Worm (Caenorhabditis elegans) whole organism, L4 larva: Measurements from ENCODE around the gene mlh-1.
A peak's percentile ranks its signal among the peaks of the same experiment; 100 is the strongest.

Source experiments
- D1046.2 ChIP-seq: fragments of 200-800 bp; sonication (Bioruptor generic); IDR thresholded peaks from 2 replicates; pipeline ENCODE4 v1.3.6; 2022; ENCODE audit warnings: missing genetic modification characterization, missing compliant biosample characterization
- F10B5.3 ChIP-seq: sonication (generic microtip); optimal IDR thresholded peaks from 2 replicates; lab custom pipeline; 2016; ENCODE audit warnings: mild to moderate bottlenecking, missing genetic modification characterization, missing compliant biosample characterization
- F37D6.2 ChIP-seq: sonication (generic microtip); optimal IDR thresholded peaks from 2 replicates; lab custom pipeline; 2016; ENCODE audit warnings: mild to moderate bottlenecking, missing genetic modification characterization, missing compliant biosample characterization
- T26A8.4 ChIP-seq: fragments of 200-800 bp; sonication (Bioruptor generic); IDR thresholded peaks from 2 replicates; pipeline ENCODE4 v1.3.6; 2022; ENCODE audit warnings: missing genetic modification characterization, missing compliant biosample characterization
- Y48G9A.11 ChIP-seq: fragments of 200-800 bp; sonication (Bioruptor generic); IDR thresholded peaks from 2 replicates; pipeline ENCODE4 v1.3.6; 2022; ENCODE audit warnings: missing genetic modification reagents, missing genetic modification characterization, missing compliant biosample characterization
- ama-1 ChIP-seq: fragments of 150-350 bp; optimal IDR thresholded peaks from 2 replicates; lab custom pipeline; 2014; ENCODE audit warnings: inconsistent platforms, mixed read lengths
- ceh-20 ChIP-seq: fragments of 200-800 bp; sonication (Bioruptor generic); IDR thresholded peaks from 2 replicates; pipeline ENCODE4 v1.3.6; 2022; ENCODE audit warnings: missing genetic modification reagents, missing genetic modification characterization, missing compliant biosample characterization
- ceh-28 ChIP-seq: fragments of 150-350 bp; optimal IDR thresholded peaks from 2 replicates; lab custom pipeline; 2014; ENCODE audit warnings: missing biosample characterization, missing genetic modification reagents, missing genetic modification characterization
- ceh-32 ChIP-seq: sonication (generic microtip); optimal IDR thresholded peaks from 2 replicates; lab custom pipeline; 2016; ENCODE audit warnings: mild to moderate bottlenecking, missing genetic modification characterization, missing compliant biosample characterization; ENCODE audit not compliant: poor library complexity
- ceh-44 ChIP-seq: fragments of 200-800 bp; sonication (Bioruptor generic); IDR thresholded peaks from 2 replicates; pipeline ENCODE4 v1.3.6; 2022; ENCODE audit warnings: missing genetic modification reagents, missing genetic modification characterization, missing compliant biosample characterization
- ctbp-1 ChIP-seq: fragments of 200-800 bp; sonication (Bioruptor generic); IDR thresholded peaks from 2 replicates; pipeline ENCODE4 v1.3.6; 2022; ENCODE audit warnings: missing genetic modification reagents, missing genetic modification characterization, missing compliant biosample characterization
- daf-12 ChIP-seq: fragments of 150-350 bp; optimal IDR thresholded peaks from 2 replicates; lab custom pipeline; 2014; ENCODE audit warnings: missing biosample characterization, missing genetic modification reagents, missing genetic modification characterization
- daf-16 ChIP-seq, 3 experiments: sonication (generic microtip); optimal IDR thresholded peaks; 2 replicates each; lab custom pipeline; 2016 to 2017; ENCODE audit warnings: missing genetic modification characterization in 3 of 3, missing genetic modification reagents in 3 of 3, mild to moderate bottlenecking in 2 of 3, missing compliant biosample characterization in 2 of 3, missing biosample characterization in 1 of 3, moderate library complexity in 1 of 3
- daf-19 ChIP-seq: fragments of 200-800 bp; sonication (Bioruptor generic); conservative IDR thresholded peaks from 2 replicates; pipeline ENCODE4 v1.3.6; 2022; ENCODE audit warnings: missing genetic modification characterization, missing compliant biosample characterization
- daf-8 ChIP-seq: fragments of 200-800 bp; sonication (Bioruptor generic); IDR thresholded peaks from 2 replicates; pipeline ENCODE4 v1.3.6; 2022; ENCODE audit warnings: missing genetic modification characterization, missing compliant biosample characterization
- dmd-8 ChIP-seq: fragments of 200-800 bp; sonication (Bioruptor generic); IDR thresholded peaks from 2 replicates; pipeline ENCODE4 v1.3.6; 2022; ENCODE audit warnings: missing genetic modification characterization, missing compliant biosample characterization
- dpl-1 ChIP-seq: fragments of 150-350 bp; optimal IDR thresholded peaks from 2 replicates; lab custom pipeline; 2014; ENCODE audit warnings: missing biosample characterization, missing genetic modification reagents, missing genetic modification characterization
- egl-27 ChIP-seq: sonication (generic microtip); optimal IDR thresholded peaks from 3 replicates; lab custom pipeline; 2017; ENCODE audit warnings: missing biosample characterization, missing genetic modification reagents, missing genetic modification characterization
- egl-43 ChIP-seq: fragments of 200-800 bp; sonication (Bioruptor generic); IDR thresholded peaks from 2 replicates; pipeline ENCODE4 v1.3.6; 2022; ENCODE audit warnings: missing genetic modification reagents, missing genetic modification characterization, missing compliant biosample characterization
- fos-1 ChIP-seq: fragments of 150-350 bp; optimal IDR thresholded peaks from 2 replicates; lab custom pipeline; 2014; ENCODE audit warnings: missing biosample characterization, missing genetic modification characterization
- hlh-11 ChIP-seq: fragments of 200-800 bp; sonication (Bioruptor generic); optimal IDR thresholded peaks from 2 replicates; lab custom pipeline; 2018; ENCODE audit warnings: mild to moderate bottlenecking, missing genetic modification characterization, missing compliant biosample characterization
- lim-7 ChIP-seq: fragments of 200-800 bp; sonication (Bioruptor generic); IDR thresholded peaks from 2 replicates; pipeline ENCODE4 v1.3.6; 2022; ENCODE audit warnings: missing genetic modification characterization, missing compliant biosample characterization
- lin-29 ChIP-seq: fragments of 200-800 bp; sonication (Bioruptor generic); IDR thresholded peaks from 2 replicates; pipeline ENCODE4 v1.3.6; 2022; ENCODE audit warnings: missing genetic modification reagents, missing genetic modification characterization, missing compliant biosample characterization
- lir-3 ChIP-seq: sonication (generic microtip); optimal IDR thresholded peaks from 2 replicates; lab custom pipeline; 2016; ENCODE audit warnings: mild to moderate bottlenecking, missing genetic modification characterization, missing compliant biosample characterization
- lsy-2 ChIP-seq, 2 experiments: fragments of 150-350 bp in 1 of 2; sonication (generic microtip) in 1 of 2; optimal IDR thresholded peaks; 2 replicates each; lab custom pipeline; 2014 to 2017; ENCODE audit warnings: missing biosample characterization in 2 of 2, missing genetic modification characterization in 2 of 2
- madf-5 ChIP-seq, 2 experiments: fragments of 200-800 bp; sonication (Bioruptor generic); IDR thresholded peaks; 2 replicates each; pipeline ENCODE4 v1.3.6; 2022; ENCODE audit warnings: missing compliant biosample characterization in 2 of 2, missing genetic modification characterization in 2 of 2
- madf-9 ChIP-seq: fragments of 200-800 bp; sonication (Bioruptor generic); conservative IDR thresholded peaks from 2 replicates; pipeline ENCODE4 v1.3.6; 2022; ENCODE audit warnings: missing genetic modification reagents, missing genetic modification characterization, missing compliant biosample characterization
- mes-2 ChIP-seq: sonication (generic microtip); optimal IDR thresholded peaks from 2 replicates; lab custom pipeline; 2016; ENCODE audit warnings: missing genotype, mild to moderate bottlenecking, missing genetic modification characterization, missing compliant biosample characterization; ENCODE audit not compliant: poor library complexity, severe bottlenecking
- nhr-10 ChIP-seq: fragments of 150-350 bp; optimal IDR thresholded peaks from 2 replicates; lab custom pipeline; 2014; ENCODE audit warnings: missing biosample characterization, missing genetic modification characterization
- nhr-102 ChIP-seq: sonication (generic microtip); optimal IDR thresholded peaks from 2 replicates; lab custom pipeline; 2016; ENCODE audit warnings: mild to moderate bottlenecking, missing genetic modification characterization, moderate library complexity, missing compliant biosample characterization
- nhr-237 ChIP-seq: sonication (generic microtip); optimal IDR thresholded peaks from 2 replicates; lab custom pipeline; 2017; ENCODE audit warnings: missing biosample characterization, missing genetic modification characterization
- nhr-25 ChIP-seq: sonication (generic microtip); optimal IDR thresholded peaks from 2 replicates; lab custom pipeline; 2017; ENCODE audit warnings: missing genetic modification characterization, mild to moderate bottlenecking, missing compliant biosample characterization, antibody characterized with exemption, moderate library complexity, borderline replicate concordance; ENCODE audit not compliant: insufficient read depth
- nhr-28 ChIP-seq: fragments of 150-350 bp; optimal IDR thresholded peaks from 2 replicates; lab custom pipeline; 2014; ENCODE audit warnings: missing biosample characterization, missing genetic modification characterization
- nhr-41 ChIP-seq: fragments of 200-800 bp; sonication (Bioruptor generic); IDR thresholded peaks from 2 replicates; pipeline ENCODE4 v1.3.6; 2022; ENCODE audit warnings: missing genetic modification reagents, missing genetic modification characterization, missing compliant biosample characterization
- nhr-48 ChIP-seq: sonication (generic microtip); optimal IDR thresholded peaks from 2 replicates; lab custom pipeline; 2016; ENCODE audit warnings: mild to moderate bottlenecking, missing genetic modification characterization, missing compliant biosample characterization
- nhr-77 ChIP-seq: fragments of 150-350 bp; optimal IDR thresholded peaks from 2 replicates; lab custom pipeline; 2014; ENCODE audit warnings: missing biosample characterization, missing genetic modification characterization
- pha-4 ChIP-seq, 2 experiments: fragments of 150-350 bp in 1 of 2; fragments of 200-800 bp in 1 of 2; sonication (Bioruptor generic) in 1 of 2; IDR thresholded peaks in 1 of 2; optimal IDR thresholded peaks in 1 of 2; 2 replicates each; pipeline versions ENCODE4 v1.3.6 to Lab custom; 2014 to 2022; ENCODE audit warnings: missing genetic modification characterization in 2 of 2, missing genetic modification reagents in 2 of 2, missing biosample characterization in 1 of 2, missing compliant biosample characterization in 1 of 2
- pqm-1 ChIP-seq: sonication (generic microtip); optimal IDR thresholded peaks from 2 replicates; lab custom pipeline; 2017; ENCODE audit warnings: missing biosample characterization, missing genetic modification characterization
- sdz-12 ChIP-seq: fragments of 200-800 bp; sonication (Bioruptor generic); optimal IDR thresholded peaks from 2 replicates; lab custom pipeline; 2018; ENCODE audit warnings: mild to moderate bottlenecking, missing genetic modification characterization, missing compliant biosample characterization
- snpc-4 ChIP-seq: fragments of 150-350 bp; optimal IDR thresholded peaks from 2 replicates; lab custom pipeline; 2014; ENCODE audit warnings: missing biosample characterization, missing genetic modification characterization
- spr-1 ChIP-seq: sonication (generic microtip); optimal IDR thresholded peaks from 2 replicates; lab custom pipeline; 2016; ENCODE audit warnings: mild to moderate bottlenecking, missing genetic modification characterization, missing compliant biosample characterization
- spr-3 ChIP-seq: fragments of 200-800 bp; sonication (Bioruptor generic); optimal IDR thresholded peaks from 2 replicates; lab custom pipeline; 2018; ENCODE audit warnings: mild to moderate bottlenecking, missing genetic modification characterization, missing compliant biosample characterization
- vab-7 ChIP-seq: fragments of 200-800 bp; sonication (Bioruptor generic); IDR thresholded peaks from 2 replicates; pipeline ENCODE4 v1.3.6; 2022; ENCODE audit warnings: missing genetic modification reagents, missing genetic modification characterization, missing compliant biosample characterization
- zfp-2 ChIP-seq: sonication (generic microtip); optimal IDR thresholded peaks from 2 replicates; lab custom pipeline; 2016; ENCODE audit warnings: mild to moderate bottlenecking, missing genetic modification characterization, missing compliant biosample characterization
- zfp-3 ChIP-seq: fragments of 200-800 bp; sonication (Bioruptor generic); conservative IDR thresholded peaks from 2 replicates; pipeline ENCODE4 v1.3.6; 2022; ENCODE audit warnings: missing genetic modification reagents, missing genetic modification characterization, missing compliant biosample characterization
- zip-2 ChIP-seq: fragments of 150-350 bp; optimal IDR thresholded peaks from 2 replicates; lab custom pipeline; 2014; ENCODE audit warnings: missing biosample characterization, missing genetic modification characterization
- ztf-11 ChIP-seq: fragments of 150-350 bp; optimal IDR thresholded peaks from 2 replicates; lab custom pipeline; 2014; ENCODE audit warnings: missing biosample characterization, missing genetic modification characterization

mlh-1 gene

ce11 chrIII:13471504-13471903 is 42.9 kb downstream of the mlh-1 start, which contains the start of gene pssy-2:
Gene pssy-2 (plus strand): TSS chrIII:13471804.
- no peak for TF ChIP-seq egl-43 (GFP tag; lab: Robert Waterston, UW)
- TF ChIP-seq hlh-11: no peak
- no peak for TF ChIP-seq zfp-2 (tag; lab: Kevin White, UChicago)
- no peak for TF ChIP-seq lin-29 (GFP tag; lab: Robert Waterston, UW)
- TF ChIP-seq nhr-25 (tag; lab: Kevin White, UChicago): no peak
- no peak for TF ChIP-seq ceh-20 (GFP tag; lab: Robert Waterston, UW)
- TF ChIP-seq ceh-28 (tag; lab: Kevin White, UChicago): no peak
- TF ChIP-seq fos-1 (tag; lab: Kevin White, UChicago): no peak
- TF ChIP-seq, all 104 proteins: peak for 0

ce11 chrIII:13465918-13466592 is 48.3 kb downstream of the mlh-1 start, which contains the start of gene cdk-5:
Gene cdk-5 (minus strand): TSS chrIII:13466342.
- TF ChIP-seq nhr-48 (peak; percentile 59), F37D6.2 (tag; lab: Kevin White, UChicago) (peak; percentile 53), pqm-1 (tag; lab: Kevin White, UChicago) (no peak), Y48G9A.11 (GFP tag; lab: Robert Waterston, UW) (no peak), mes-2 (tag; lab: Kevin White, UChicago) (peak; percentile 86), ceh-32 (tag; lab: Kevin White, UChicago) (peak; percentile 1), D1046.2 (no peak; the same call in 1 of the 2 replicates), nhr-10 (tag; lab: Kevin White, UChicago) (no peak), sdz-12 (GFP tag; lab: Kevin White, UChicago) (no peak), ctbp-1 (GFP tag; lab: Robert Waterston, UW) (0 out of 2 replicates have a peak, but pooled peaks have one; percentile 37), pha-4 (GFP tag; IDR thresholded peaks at IDR 0.05; lab: Robert Waterston, UW) (peak; percentile 73; the same call in 1 of the 2 replicates), pha-4 (tag; optimal IDR thresholded peaks at IDR 0.05; lab: Kevin White, UChicago) (peak; percentile 28), daf-12 (tag; lab: Kevin White, UChicago) (no peak), spr-3 (GFP tag; lab: Kevin White, UChicago) (no peak), nhr-77 (tag; lab: Kevin White, UChicago) (no peak), nhr-28 (peak; percentile 47), madf-9 (GFP tag; lab: Robert Waterston, UW) (no peak), ztf-11 (tag; lab: Kevin White, UChicago) (no peak), madf-5 (GFP tag; IDR thresholded peaks at IDR 0.05; lab: Robert Waterston, UW) (no peak), lim-7 (no peak), zfp-3 (GFP tag; lab: Robert Waterston, UW) (0 out of 2 replicates have a peak, but pooled peaks have one; percentile 58), dpl-1 (peak; percentile 86), nhr-237 (no peak), daf-8 (GFP tag; lab: Robert Waterston, UW) (no peak), spr-1 (tag; lab: Kevin White, UChicago) (peak; percentile 51), nhr-102 (tag; lab: Kevin White, UChicago) (peak; percentile 80), nhr-41 (no peak), zfp-2 (tag; lab: Kevin White, UChicago) (peak; percentile 86), egl-27 (tag; lab: Kevin White, UChicago) (no peak), ceh-44 (GFP tag; lab: Robert Waterston, UW) (no peak), T26A8.4 (GFP tag; lab: Robert Waterston, UW) (peak; percentile 85), ama-1 (lab: Kevin White, UChicago) (no peak), daf-16 (GFP tag; optimal IDR thresholded peaks at IDR 0.05; lab: Kevin White, UChicago) (peak in 1 of 2 experiments; percentile 51), daf-16 (tag; optimal IDR thresholded peaks at IDR 0.05; lab: Kevin White, UChicago) (peak; percentile 13), vab-7 (GFP tag; lab: Robert Waterston, UW) (no peak), F10B5.3 (tag; lab: Kevin White, UChicago) (peak; percentile 63), daf-19 (GFP tag; lab: Robert Waterston, UW) (no peak), nhr-25 (tag; lab: Kevin White, UChicago) (no peak), snpc-4 (tag; lab: Kevin White, UChicago) (no peak), dmd-8 (GFP tag; lab: Robert Waterston, UW) (no peak), zip-2 (tag; lab: Kevin White, UChicago) (no peak), lsy-2 (tag; optimal IDR thresholded peaks at IDR 0.05; lab: Kevin White, UChicago) (peak; percentile 48 to 97), lir-3 (tag; lab: Kevin White, UChicago) (no peak)
